Fruit fly (Drosophila melanogaster) whole organism, prepupa: ENCODE results near the gene ntc.

Experiments
- CG10631 ChIP-seq: fragments of 200-800 bp; sonication (Bioruptor generic); optimal IDR thresholded peaks from 2 replicates; lab custom pipeline; 2016; ENCODE audit warnings: missing biosample characterization, missing genetic modification characterization
- CG10669 ChIP-seq: fragments of 200-800 bp; sonication (Bioruptor generic); optimal IDR thresholded peaks from 3 replicates; lab custom pipeline; 2018; ENCODE audit warnings: missing biosample characterization, mild to moderate bottlenecking, missing genetic modification characterization, moderate library complexity
- CG11294 ChIP-seq: fragments of 200-800 bp; sonication (Bioruptor generic); IDR thresholded peaks from 2 replicates; pipeline ENCODE4 v1.3.6; 2022; ENCODE audit warnings: missing biosample characterization, missing genetic modification characterization
- CG11762 ChIP-seq: fragments of 200-800 bp; sonication (Bioruptor generic); optimal IDR thresholded peaks from 3 replicates; lab custom pipeline; 2016; ENCODE audit warnings: missing biosample characterization, missing genetic modification characterization; ENCODE audit not compliant: insufficient read depth
- CG11902 ChIP-seq: fragments of 200-800 bp; sonication (Bioruptor generic); optimal IDR thresholded peaks from 3 replicates; lab custom pipeline; 2016; ENCODE audit warnings: missing biosample characterization, missing genetic modification characterization
- CG16779 ChIP-seq: fragments of 200-800 bp; sonication (Bioruptor generic); optimal IDR thresholded peaks from 3 replicates; lab custom pipeline; 2017; ENCODE audit warnings: missing biosample characterization, mild to moderate bottlenecking, missing genetic modification characterization
- CG31627 ChIP-seq: fragments of 200-800 bp; sonication (Bioruptor generic); optimal IDR thresholded peaks from 3 replicates; lab custom pipeline; 2016; ENCODE audit warnings: missing biosample characterization, missing genetic modification characterization
- CG34406 ChIP-seq: fragments of 200-800 bp; sonication (Bioruptor generic); optimal IDR thresholded peaks from 3 replicates; lab custom pipeline; 2016; ENCODE audit warnings: missing biosample characterization, missing genetic modification characterization
- CG3919 ChIP-seq: fragments of 200-800 bp; sonication (Bioruptor generic); optimal IDR thresholded peaks from 3 replicates; lab custom pipeline; 2016; ENCODE audit warnings: missing biosample characterization, missing genetic modification characterization
- CG6163 ChIP-seq: fragments of 200-800 bp; sonication (Bioruptor generic); IDR thresholded peaks from 3 replicates; pipeline ENCODE4 v1.3.6; 2022; ENCODE audit warnings: missing biosample characterization, missing genetic modification characterization
- CG6276 ChIP-seq: fragments of 200-800 bp; sonication (Bioruptor generic); optimal IDR thresholded peaks from 2 replicates; lab custom pipeline; 2017; ENCODE audit warnings: missing biosample characterization, mild to moderate bottlenecking, missing genetic modification characterization
- CG7368 ChIP-seq: fragments of 200-800 bp; sonication (Bioruptor generic); optimal IDR thresholded peaks from 3 replicates; lab custom pipeline; 2016; ENCODE audit warnings: missing biosample characterization, missing genetic modification characterization
- CG8632 ChIP-seq: fragments of 200-800 bp; sonication (Bioruptor generic); optimal IDR thresholded peaks from 3 replicates; lab custom pipeline; 2016; ENCODE audit warnings: missing biosample characterization, missing genetic modification characterization
- Eip75B ChIP-seq: fragments of 200-800 bp; sonication (Bioruptor generic); optimal IDR thresholded peaks from 3 replicates; lab custom pipeline; 2016; ENCODE audit warnings: missing biosample characterization, missing genetic modification characterization
- Eip78C ChIP-seq: fragments of 200-800 bp; sonication (Bioruptor generic); peaks from one replicate; lab custom pipeline; 2016; ENCODE audit warnings: missing biosample characterization, missing genetic modification characterization
- Ets96B ChIP-seq: fragments of 200-800 bp; optimal IDR thresholded peaks from 2 replicates; lab custom pipeline; 2019; ENCODE audit warnings: missing biosample characterization, mild to moderate bottlenecking, missing genetic modification characterization, moderate library complexity
- Gug ChIP-seq: fragments of 200-800 bp; sonication (Bioruptor generic); IDR thresholded peaks from 2 replicates; pipeline ENCODE4 v1.3.6; 2022; ENCODE audit warnings: missing biosample characterization, missing genetic modification characterization
- Hr39 ChIP-seq: fragments of 200-800 bp; sonication (Bioruptor generic); optimal IDR thresholded peaks from 2 replicates; lab custom pipeline; 2016; ENCODE audit warnings: missing biosample characterization, missing genetic modification characterization
- Hr4 ChIP-seq: fragments of 200-800 bp; sonication (Bioruptor generic); optimal IDR thresholded peaks from 3 replicates; lab custom pipeline; 2016; ENCODE audit warnings: missing biosample characterization, missing genetic modification characterization
- Lpt ChIP-seq: fragments of 200-800 bp; sonication (Bioruptor generic); optimal IDR thresholded peaks from 3 replicates; lab custom pipeline; 2016; ENCODE audit warnings: missing biosample characterization, missing genetic modification characterization
- OdsH ChIP-seq: fragments of 200-800 bp; sonication (Bioruptor generic); optimal IDR thresholded peaks from 3 replicates; lab custom pipeline; 2016; ENCODE audit warnings: missing biosample characterization, missing genetic modification characterization
- Smox ChIP-seq: fragments of 200-800 bp; sonication (Bioruptor generic); optimal IDR thresholded peaks from 3 replicates; lab custom pipeline; 2016; ENCODE audit warnings: missing biosample characterization, missing genetic modification characterization
- Sox102F ChIP-seq: fragments of 200-800 bp; sonication (Bioruptor generic); optimal IDR thresholded peaks from 2 replicates; lab custom pipeline; 2016; ENCODE audit warnings: missing biosample characterization, mild to moderate bottlenecking, missing genetic modification characterization
- achi ChIP-seq: fragments of 200-800 bp; sonication (Bioruptor generic); optimal IDR thresholded peaks from 3 replicates; lab custom pipeline; 2016; ENCODE audit warnings: missing biosample characterization, missing genetic modification characterization
- acj6 ChIP-seq: fragments of 200-800 bp; sonication (Bioruptor generic); optimal IDR thresholded peaks from 3 replicates; lab custom pipeline; 2016; ENCODE audit warnings: missing biosample characterization, missing genetic modification characterization
- cyc ChIP-seq: fragments of 200-800 bp; sonication (Bioruptor generic); optimal IDR thresholded peaks from 3 replicates; lab custom pipeline; 2016; ENCODE audit warnings: missing biosample characterization, missing genetic modification characterization
- dsx ChIP-seq: fragments of 200-800 bp; optimal IDR thresholded peaks from 3 replicates; lab custom pipeline; 2019; ENCODE audit warnings: missing biosample characterization, mild to moderate bottlenecking, missing genetic modification characterization, moderate library complexity; ENCODE audit not compliant: poor library complexity, severe bottlenecking
- esn ChIP-seq: fragments of 200-800 bp; sonication (Bioruptor generic); optimal IDR thresholded peaks from 2 replicates; lab custom pipeline; 2016; ENCODE audit warnings: missing biosample characterization, mild to moderate bottlenecking, missing genetic modification characterization, moderate library complexity
- fkh ChIP-seq: fragments of 200-800 bp; sonication (Bioruptor generic); optimal IDR thresholded peaks from 3 replicates; lab custom pipeline; 2017; ENCODE audit warnings: missing biosample characterization, mild to moderate bottlenecking, missing genetic modification characterization, moderate library complexity
- pdm3 ChIP-seq: fragments of 200-800 bp; sonication (Bioruptor generic); optimal IDR thresholded peaks from 3 replicates; lab custom pipeline; 2016; ENCODE audit warnings: missing biosample characterization, missing genetic modification characterization
- salr ChIP-seq, 2 experiments: fragments of 200-800 bp; sonication (Bioruptor generic); optimal IDR thresholded peaks; 3 replicates each; lab custom pipeline; 2016 to 2018; ENCODE audit warnings: missing biosample characterization in 2 of 2, missing genetic modification characterization in 2 of 2, mild to moderate bottlenecking in 1 of 2
- spab ChIP-seq: fragments of 200-800 bp; sonication (Bioruptor generic); optimal IDR thresholded peaks from 2 replicates; lab custom pipeline; 2017; ENCODE audit warnings: missing biosample characterization, mild to moderate bottlenecking, missing genetic modification characterization, missing genetic modification reagents
- ss ChIP-seq, 2 experiments: fragments of 200-800 bp; sonication (Bioruptor generic); optimal IDR thresholded peaks; 2 replicates in 1 of 2; 3 replicates in 1 of 2; lab custom pipeline; 2017 to 2018; ENCODE audit warnings: mild to moderate bottlenecking in 2 of 2, missing biosample characterization in 2 of 2, missing genetic modification characterization in 2 of 2, moderate library complexity in 1 of 2
- topi ChIP-seq: fragments of 200-800 bp; sonication (Bioruptor generic); optimal IDR thresholded peaks from 3 replicates; lab custom pipeline; 2016; ENCODE audit warnings: missing biosample characterization, missing genetic modification characterization
- vri ChIP-seq: fragments of 200-800 bp; sonication (Bioruptor generic); optimal IDR thresholded peaks from 3 replicates; lab custom pipeline; 2016; ENCODE audit warnings: missing biosample characterization, mild to moderate bottlenecking, missing genetic modification characterization

Gene ntc

DNA sequence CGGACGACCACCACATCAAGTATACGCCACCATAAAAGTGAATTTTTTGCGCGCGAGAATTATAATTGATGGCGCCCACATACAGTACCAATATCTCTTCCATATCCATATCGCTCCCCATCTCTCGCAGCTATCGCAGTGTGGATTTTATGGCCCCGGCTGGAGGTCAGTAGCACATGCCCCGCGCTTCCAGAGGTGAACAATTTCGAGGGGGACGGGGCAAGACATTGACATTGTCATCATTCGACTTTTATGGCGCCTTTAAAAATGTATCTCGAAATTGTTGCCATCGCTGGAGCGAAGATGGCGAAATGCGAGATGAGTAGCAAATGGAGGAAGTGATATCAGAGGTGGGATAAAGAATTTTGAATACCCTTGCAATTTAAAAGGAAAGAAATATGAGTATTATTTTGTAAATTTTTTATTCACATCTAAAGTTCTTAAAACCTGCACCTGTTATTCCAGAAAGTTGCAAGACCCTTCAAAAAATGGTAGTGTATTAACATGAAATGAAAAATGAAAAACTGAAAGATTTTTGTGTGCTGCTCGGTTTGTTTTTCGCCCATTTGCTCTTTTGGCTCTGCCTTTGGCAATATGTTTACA lies 45.8 kb downstream of the ntc start (continued):
- no peak for TF ChIP-seq achi
- no peak for TF ChIP-seq Ets96B
- TF ChIP-seq Eip75B (GFP tag; lab: Kevin White, UChicago) = no peak
- TF ChIP-seq Hr4 = peak; percentile 5
- no peak for TF ChIP-seq spab
- no peak for TF ChIP-seq Smox (GFP tag; lab: Kevin White, UChicago)
- TF ChIP-seq CG11294 (GFP tag; lab: Robert Waterston, UW) = no peak
- peak; percentile 28 for TF ChIP-seq cyc (GFP tag; lab: Kevin White, UChicago)
- TF ChIP-seq Lpt (GFP tag; lab: Kevin White, UChicago) = no peak
- no peak for TF ChIP-seq acj6 (GFP tag; lab: Kevin White, UChicago)
- TF ChIP-seq CG6276 (GFP tag; lab: Kevin White, UChicago) = no peak
- no peak for TF ChIP-seq CG7368
- TF ChIP-seq Gug (GFP tag; lab: Robert Waterston, UW) = no peak
- no peak for TF ChIP-seq salr (GFP tag; optimal IDR thresholded peaks at IDR 0.05; lab: Kevin White, UChicago)
- no peak for TF ChIP-seq CG11902 (GFP tag; lab: Kevin White, UChicago)
- TF ChIP-seq Eip78C (GFP tag; lab: Kevin White, UChicago) = peak; percentile 59
- TF ChIP-seq esn (GFP tag; lab: Kevin White, UChicago) = no peak
- TF ChIP-seq fkh = no peak
- TF ChIP-seq vri (GFP tag; lab: Kevin White, UChicago) = no peak
- TF ChIP-seq CG31627 (GFP tag; lab: Kevin White, UChicago) = no peak
- TF ChIP-seq CG8632 (GFP tag; lab: Kevin White, UChicago) = no peak
- TF ChIP-seq CG11762 (GFP tag; lab: Kevin White, UChicago) = no peak
- no peak for TF ChIP-seq ss (GFP tag; optimal IDR thresholded peaks at IDR 0.05; lab: Kevin White, UChicago)
- TF ChIP-seq CG3919 (GFP tag; lab: Kevin White, UChicago) = no peak
- no peak for TF ChIP-seq CG10669 (GFP tag; lab: Kevin White, UChicago)
- no peak for TF ChIP-seq topi
- TF ChIP-seq CG10631 (GFP tag; lab: Kevin White, UChicago) = no peak
- TF ChIP-seq OdsH (GFP tag; lab: Kevin White, UChicago) = no peak
- TF ChIP-seq Sox102F = no peak

dm6 chr3L:3758603-3759002 lies 47.7 kb downstream of the ntc start:
- TF ChIP-seq Ets96B (no peak), fkh (no peak), salr (GFP tag; optimal IDR thresholded peaks at IDR 0.05; lab: Kevin White, UChicago) (no peak), vri (GFP tag; lab: Kevin White, UChicago) (no peak), Gug (GFP tag; lab: Robert Waterston, UW) (no peak), Smox (GFP tag; lab: Kevin White, UChicago) (no peak), CG6163 (GFP tag; lab: Robert Waterston, UW) (no peak), CG34406 (GFP tag; lab: Kevin White, UChicago) (no peak), CG10631 (GFP tag; lab: Kevin White, UChicago) (no peak), dsx (GFP tag; lab: Kevin White, UChicago) (no peak), OdsH (GFP tag; lab: Kevin White, UChicago) (no peak), CG7368 (no peak), Hr39 (no peak), acj6 (GFP tag; lab: Kevin White, UChicago) (no peak), CG11294 (GFP tag; lab: Robert Waterston, UW) (no peak), CG8632 (GFP tag; lab: Kevin White, UChicago) (no peak), pdm3 (GFP tag; lab: Kevin White, UChicago) (no peak), esn (GFP tag; lab: Kevin White, UChicago) (no peak)
- TF ChIP-seq, all 60 proteins: peak for 0

DNA sequence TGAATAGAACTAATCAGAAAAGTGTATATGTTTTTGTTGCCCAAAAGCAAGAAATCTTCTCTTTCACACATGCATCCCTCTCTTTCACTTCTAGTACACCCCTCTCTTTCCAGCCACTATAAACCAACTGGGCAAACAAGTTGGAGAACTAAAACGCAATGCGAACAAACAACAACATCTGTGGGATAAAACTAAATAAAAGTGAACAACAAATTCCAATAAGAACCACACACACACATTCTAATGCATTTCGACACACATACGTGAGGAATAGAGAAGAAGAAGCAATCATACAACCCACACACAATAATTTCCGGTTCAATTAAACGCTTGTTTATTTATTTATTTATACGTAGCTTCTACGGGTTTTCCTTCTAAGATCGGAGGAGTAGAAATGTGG lies 50.5 kb downstream of the ntc start:
- TF ChIP-seq cyc (GFP tag; lab: Kevin White, UChicago) (no peak), fkh (peak; percentile 77), CG16779 (no peak)
